Fruit fly (Drosophila melanogaster) whole organism, wandering third instar larva: ENCODE measurements around the gene Syx4.

ENCODE experiments used
- CG9705 ChIP-seq: fragments of 200-800 bp; sonication (Bioruptor generic); optimal IDR thresholded peaks from 2 replicates; lab custom pipeline; 2018; ENCODE audit warnings: missing biosample characterization, mild to moderate bottlenecking, missing genetic modification characterization
- GATAd ChIP-seq: sonication (Bioruptor generic); optimal IDR thresholded peaks from 2 replicates; lab custom pipeline; 2016; ENCODE audit warnings: missing biosample characterization, missing genetic modification characterization
- Jra ChIP-seq: sonication (Bioruptor generic); optimal IDR thresholded peaks from 2 replicates; lab custom pipeline; 2016; ENCODE audit warnings: missing biosample characterization, missing genetic modification characterization
- Myc ChIP-seq: fragments of >200 bp; optimal IDR thresholded peaks from 2 replicates; lab custom pipeline; 2017
- Rel ChIP-seq, 2 experiments: fragments of 200-800 bp; sonication (Bioruptor generic) in 1 of 2; optimal IDR thresholded peaks; 2 replicates in 1 of 2; 3 replicates in 1 of 2; lab custom pipeline; 2016 to 2019; ENCODE audit warnings: mild to moderate bottlenecking in 2 of 2, missing biosample characterization in 2 of 2, missing genetic modification characterization in 2 of 2, moderate library complexity in 1 of 2
- Vsx2 ChIP-seq: fragments of 200-300, 225-300 bp; sonication (Bioruptor generic); optimal IDR thresholded peaks from 2 replicates; lab custom pipeline; 2018; ENCODE audit warnings: missing biosample characterization, missing genetic modification characterization; ENCODE audit not compliant: partially characterized antibody
- dl ChIP-seq, 2 experiments: fragments of 175-275, 200-275 bp in 1 of 2; fragments of 200-275 bp in 1 of 2; sonication (Bioruptor generic); optimal IDR thresholded peaks; lab custom pipeline; 2018; ENCODE audit warnings: mild to moderate bottlenecking in 2 of 2, missing biosample characterization in 2 of 2, missing genetic modification characterization in 2 of 2, moderate library complexity in 2 of 2; ENCODE audit not compliant: partially characterized antibody in 2 of 2, insufficient read depth in 1 of 2
- dmrt93B ChIP-seq: fragments of 200-800 bp; sonication (Bioruptor generic); optimal IDR thresholded peaks from 2 replicates; lab custom pipeline; 2018; ENCODE audit warnings: missing biosample characterization, mild to moderate bottlenecking, missing genetic modification characterization
- foxo ChIP-seq, 2 experiments: fragments of 200-800 bp; sonication (Bioruptor generic); optimal IDR thresholded peaks; 2 replicates in 1 of 2; 3 replicates in 1 of 2; lab custom pipeline; 2016 to 2017; ENCODE audit warnings: missing biosample characterization in 2 of 2, missing genetic modification characterization in 2 of 2
- fru ChIP-seq: fragments of 200-800 bp; sonication (Bioruptor generic); optimal IDR thresholded peaks from 3 replicates; lab custom pipeline; 2016; ENCODE audit warnings: missing biosample characterization, mild to moderate bottlenecking, missing genetic modification characterization
- h ChIP-seq: fragments of 200-800 bp; sonication (Bioruptor generic); optimal IDR thresholded peaks from 3 replicates; lab custom pipeline; 2016; ENCODE audit warnings: missing biosample characterization, mild to moderate bottlenecking, missing genetic modification characterization
- rgr ChIP-seq: fragments of 200-800 bp; sonication (Bioruptor generic); optimal IDR thresholded peaks from 3 replicates; lab custom pipeline; 2016; ENCODE audit warnings: missing biosample characterization, mild to moderate bottlenecking, missing genetic modification characterization
- tai ChIP-seq: sonication (Bioruptor generic); optimal IDR thresholded peaks from 2 replicates; lab custom pipeline; 2016; ENCODE audit warnings: missing biosample characterization, missing genetic modification characterization
- usp ChIP-seq: fragments of >200 bp; optimal IDR thresholded peaks from 2 replicates; lab custom pipeline; 2017; ENCODE audit warnings: missing biosample characterization, missing genetic modification characterization

Gene Syx4

DNA sequence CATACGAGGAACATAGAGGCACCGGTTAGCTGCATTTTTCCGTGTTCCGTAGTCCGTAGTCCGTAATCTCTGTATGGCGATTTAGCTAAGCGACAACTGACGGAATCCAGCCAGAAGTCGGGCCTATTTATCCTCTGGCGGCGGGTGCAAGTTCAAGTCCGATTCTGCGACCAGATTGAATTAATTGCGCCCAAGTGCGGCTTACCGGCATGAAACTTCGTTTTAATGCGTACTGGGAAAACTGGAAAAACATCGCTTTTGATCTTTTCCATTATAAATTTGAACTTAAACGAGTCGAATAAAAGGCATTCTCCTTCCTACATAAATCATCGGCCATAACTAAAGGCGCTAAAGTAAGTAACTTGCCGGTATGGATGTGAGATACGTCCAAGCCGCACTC lies 50.1 kb downstream of the Syx4 start, which contains the start of gene dyw:
TSS of gene dyw (minus strand) at position 101 of the 400 bp plus-strand sequence.
- TF ChIP-seq CG9705, result no peak
- no peak for TF ChIP-seq Rel (GFP tag; optimal IDR thresholded peaks at IDR 0.05; lab: Kevin White, UChicago)
- TF ChIP-seq Rel (tag; optimal IDR thresholded peaks at IDR 0.05; lab: Kevin White, UChicago), result no peak
- TF ChIP-seq Jra (GFP tag; lab: Kevin White, UChicago), result no peak
- TF ChIP-seq fru (GFP tag; lab: Kevin White, UChicago), result no peak
- no peak for TF ChIP-seq dl (GFP tag; optimal IDR thresholded peaks at IDR 0.05; lab: Kevin White, UChicago; ENCODE audit: insufficient read depth in 1 of 2, partially characterized antibody in 2 of 2)
- TF ChIP-seq Myc (lab: Kevin White, UChicago), result no peak
- TF ChIP-seq dmrt93B (GFP tag; lab: Kevin White, UChicago), result no peak
- TF ChIP-seq usp (GFP tag; lab: Kevin White, UChicago), result no peak
- no peak for TF ChIP-seq GATAd
- no peak for TF ChIP-seq h (GFP tag; lab: Kevin White, UChicago)
- no peak for TF ChIP-seq rgr (GFP tag; lab: Kevin White, UChicago)
- no peak for TF ChIP-seq Vsx2 (GFP tag; lab: Kevin White, UChicago)
- no peak for TF ChIP-seq foxo (GFP tag; optimal IDR thresholded peaks at IDR 0.05; lab: Kevin White, UChicago)

DNA sequence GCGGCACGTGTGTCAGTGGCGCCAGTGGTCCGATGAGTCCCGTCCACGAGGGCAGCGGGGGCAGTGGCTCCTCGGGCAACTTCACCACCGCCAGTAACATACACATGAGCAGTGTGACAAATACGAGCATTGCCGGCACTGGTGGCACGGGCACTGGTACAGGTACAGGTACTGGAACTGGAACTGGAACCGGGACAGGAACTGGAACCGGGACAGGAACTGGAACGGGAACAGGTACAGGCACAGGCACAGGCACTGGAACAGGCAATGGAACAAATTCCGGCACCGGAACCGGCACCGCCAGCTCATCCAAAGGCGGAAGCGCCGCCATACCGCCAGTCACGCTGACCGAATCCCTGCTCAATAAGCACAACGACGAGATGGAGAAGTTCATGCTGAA lies 53.5 kb downstream of the Syx4 start:
- TF ChIP-seq tai (GFP tag; lab: Kevin White, UChicago) (no peak), CG9705 (no peak)
